Fruit fly (Drosophila melanogaster) whole organism, adult: Measurements from ENCODE around the gene CG14439.

ENCODE experiments used
- CG12768 ChIP-seq: fragments of 200-800 bp; sonication (Bioruptor generic); optimal IDR thresholded peaks from 2 replicates; lab custom pipeline; 2017; ENCODE audit warnings: missing biosample characterization, missing genetic modification characterization, mild to moderate bottlenecking, moderate library complexity, missing genetic modification reagents
- CG1620 ChIP-seq: fragments of 200-800 bp; sonication (Bioruptor generic); optimal IDR thresholded peaks from 2 replicates; lab custom pipeline; 2016; ENCODE audit warnings: missing biosample characterization, missing genetic modification characterization
- CG33017 ChIP-seq: fragments of 200-800 bp; sonication (Bioruptor generic); optimal IDR thresholded peaks from 2 replicates; lab custom pipeline; 2018; ENCODE audit warnings: missing biosample characterization, mild to moderate bottlenecking, missing genetic modification characterization, moderate library complexity
- Hr96 ChIP-seq: fragments of 200-800 bp; sonication (Bioruptor generic); optimal IDR thresholded peaks from 2 replicates; lab custom pipeline; 2016; ENCODE audit warnings: missing biosample characterization, missing genetic modification characterization
- Mnt ChIP-seq: fragments of 200-800 bp; sonication (Bioruptor generic); optimal IDR thresholded peaks from 2 replicates; lab custom pipeline; 2016; ENCODE audit warnings: missing biosample characterization, mild to moderate bottlenecking, missing genetic modification characterization
- cic ChIP-seq: fragments of 200-800 bp; sonication (Bioruptor generic); optimal IDR thresholded peaks from 2 replicates; lab custom pipeline; 2017; ENCODE audit warnings: missing biosample characterization, mild to moderate bottlenecking, missing genetic modification characterization, moderate library complexity
- kay ChIP-seq: fragments of 200-800 bp; sonication (Bioruptor generic); peaks from one replicate; lab custom pipeline; 2016; ENCODE audit warnings: missing biosample characterization, missing genetic modification characterization, borderline replicate concordance
- ovo ChIP-seq: fragments of 200-800 bp; sonication (Bioruptor generic); optimal IDR thresholded peaks from 2 replicates; lab custom pipeline; 2016; ENCODE audit warnings: missing biosample characterization, missing genetic modification characterization
- pad ChIP-seq: fragments of 200-800 bp; sonication (Bioruptor generic); optimal IDR thresholded peaks from 3 replicates; lab custom pipeline; 2017; ENCODE audit warnings: missing biosample characterization, missing genetic modification characterization, mild to moderate bottlenecking, moderate library complexity, missing genetic modification reagents

DNA sequence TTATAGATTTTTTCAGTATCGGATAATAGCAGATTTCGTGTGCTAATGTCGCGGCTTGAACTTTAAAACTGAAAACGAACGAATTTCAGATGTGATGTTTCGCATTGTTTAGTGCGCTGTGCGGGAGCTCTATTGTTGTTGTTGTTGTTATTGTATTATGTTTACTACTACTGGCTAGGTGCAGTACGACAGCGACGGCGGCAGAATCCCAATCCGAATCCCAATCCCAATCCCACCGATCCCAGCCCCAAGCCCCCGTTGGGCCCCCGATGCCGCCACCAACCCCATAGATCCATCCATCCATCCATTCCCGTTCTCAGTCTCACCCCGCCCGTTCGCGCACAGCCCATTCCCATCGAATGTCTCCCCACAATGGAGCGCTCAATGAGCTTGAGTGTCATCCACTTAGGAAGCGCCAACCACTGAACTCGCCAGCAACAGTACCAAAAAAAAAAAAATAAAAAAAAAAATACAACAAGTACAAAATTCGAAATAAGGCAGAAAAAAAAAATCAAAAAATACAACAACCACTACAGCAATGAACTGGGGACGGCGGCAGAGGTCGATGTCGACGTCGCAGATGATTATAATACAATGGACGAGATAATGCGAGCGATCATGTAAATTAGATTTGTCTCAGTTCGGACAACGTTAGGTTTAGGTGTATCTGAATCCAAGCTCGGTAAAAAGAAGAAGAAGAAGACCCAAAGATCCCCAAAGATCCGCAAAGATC lies 7.2 kb upstream of the CG14439 start, which contains the start of gene CG3168:
- TF ChIP-seq CG33017 (tag; lab: Kevin White, UChicago) (no peak), ovo (GFP tag; lab: Kevin White, UChicago) (no peak), pad (GFP tag; lab: Kevin White, UChicago) (no peak), Hr96 (GFP tag; lab: Kevin White, UChicago) (no peak), Mnt (GFP tag; lab: Kevin White, UChicago) (no peak), CG12768 (GFP tag; lab: Kevin White, UChicago) (no peak), cic (GFP tag; lab: Kevin White, UChicago) (no peak), kay (GFP tag; lab: Kevin White, UChicago) (no peak), CG1620 (GFP tag; lab: Kevin White, UChicago) (no peak)
